Fruit fly (Drosophila melanogaster) whole organism, embryonic: ENCODE results near the gene CG31122.

Source experiments
- Atf-2 ChIP-seq: fragments of 200-800 bp; sonication (Bioruptor generic); optimal IDR thresholded peaks from 2 replicates; lab custom pipeline; 2016; ENCODE audit warnings: missing biosample characterization, missing genetic modification characterization
- B-H1 ChIP-seq: fragments of 200-800 bp; sonication (Bioruptor generic); IDR thresholded peaks from 3 replicates; pipeline ENCODE4 v1.3.6; 2022; ENCODE audit warnings: missing biosample characterization, missing genetic modification characterization
- CG10147 ChIP-seq: fragments of 200-800 bp; sonication (Bioruptor generic); optimal IDR thresholded peaks from 2 replicates; lab custom pipeline; 2019; ENCODE audit warnings: missing biosample characterization, mild to moderate bottlenecking, missing genetic modification characterization, moderate library complexity
- CG10366 ChIP-seq: fragments of 200-800 bp; sonication (Bioruptor generic); IDR thresholded peaks from 2 replicates; pipeline ENCODE4 v1.3.6; 2022; ENCODE audit warnings: missing biosample characterization, missing genetic modification characterization
- CG10565 ChIP-seq: fragments of 200-800 bp; sonication (Bioruptor generic); optimal IDR thresholded peaks from 3 replicates; lab custom pipeline; 2016; ENCODE audit warnings: missing biosample characterization, mild to moderate bottlenecking, missing genetic modification characterization
- CG10654 ChIP-seq: fragments of 200-800 bp; sonication (Bioruptor generic); optimal IDR thresholded peaks from 2 replicates; lab custom pipeline; 2016; ENCODE audit warnings: missing biosample characterization, missing genetic modification characterization
- CG10959 ChIP-seq: fragments of 200-800 bp; sonication (Bioruptor generic); IDR thresholded peaks from 2 replicates; pipeline ENCODE4 v1.3.6; 2022; ENCODE audit warnings: missing biosample characterization, missing genetic modification characterization
- CG11456 ChIP-seq: fragments of 200-800 bp; sonication (Bioruptor generic); IDR thresholded peaks from 3 replicates; pipeline ENCODE4 v1.3.6; 2022; ENCODE audit warnings: missing biosample characterization, missing genetic modification characterization
- CG12219 ChIP-seq: fragments of 200-800 bp; sonication (Bioruptor generic); optimal IDR thresholded peaks from 3 replicates; lab custom pipeline; 2018; ENCODE audit warnings: missing biosample characterization, mild to moderate bottlenecking, missing genetic modification characterization
- CG12744 ChIP-seq: fragments of 200-800 bp; sonication (Bioruptor generic); optimal IDR thresholded peaks from 2 replicates; lab custom pipeline; 2016; ENCODE audit warnings: missing biosample characterization, missing genetic modification characterization
- CG12942 ChIP-seq: fragments of 200-800 bp; sonication (Bioruptor generic); optimal IDR thresholded peaks from 3 replicates; lab custom pipeline; 2016; ENCODE audit warnings: missing biosample characterization, missing genetic modification characterization
- CG14667 ChIP-seq: fragments of 200-800 bp; sonication (Bioruptor generic); IDR thresholded peaks from 2 replicates; pipeline ENCODE4 v1.3.6; 2022; ENCODE audit warnings: missing biosample characterization, missing genetic modification characterization
- CG15269 ChIP-seq: fragments of 200-800 bp; sonication (Bioruptor generic); optimal IDR thresholded peaks from 2 replicates; lab custom pipeline; 2018; ENCODE audit warnings: missing biosample characterization, mild to moderate bottlenecking, missing genetic modification characterization, moderate library complexity
- CG1647 ChIP-seq: fragments of 200-800 bp; sonication (Bioruptor generic); optimal IDR thresholded peaks from 3 replicates; lab custom pipeline; 2016; ENCODE audit warnings: missing biosample characterization, missing genetic modification characterization
- CG16815 ChIP-seq: fragments of 200-800 bp; sonication (Bioruptor generic); optimal IDR thresholded peaks from 3 replicates; lab custom pipeline; 2017; ENCODE audit warnings: missing biosample characterization, mild to moderate bottlenecking, missing genetic modification characterization
- CG17361 ChIP-seq: fragments of 200-800 bp; sonication (Bioruptor generic); IDR thresholded peaks from 3 replicates; pipeline ENCODE4 v1.3.6; 2022; ENCODE audit warnings: missing biosample characterization, missing genetic modification characterization
- CG17912 ChIP-seq: fragments of 200-800 bp; sonication (Bioruptor generic); optimal IDR thresholded peaks from 2 replicates; lab custom pipeline; 2018; ENCODE audit warnings: missing biosample characterization, mild to moderate bottlenecking, missing genetic modification characterization
- CG2129 ChIP-seq: fragments of 200-800 bp; sonication (Bioruptor generic); IDR thresholded peaks from 2 replicates; pipeline ENCODE4 v1.3.6; 2022; ENCODE audit warnings: missing biosample characterization, missing genetic modification characterization; ENCODE audit not compliant: partially characterized antibody
- CG30403 ChIP-seq: fragments of 200-800 bp; sonication (Bioruptor generic); optimal IDR thresholded peaks from 3 replicates; lab custom pipeline; 2016; ENCODE audit warnings: missing biosample characterization, missing genetic modification characterization
- CG33213 ChIP-seq: fragments of 200-800 bp; sonication (Bioruptor generic); optimal IDR thresholded peaks from 3 replicates; lab custom pipeline; 2016; ENCODE audit warnings: missing biosample characterization, missing genetic modification characterization
- CG4360 ChIP-seq: fragments of 200-800 bp; sonication (Bioruptor generic); IDR thresholded peaks from 2 replicates; pipeline ENCODE4 v1.3.6; 2022; ENCODE audit warnings: missing biosample characterization, missing genetic modification characterization
- CG6175 ChIP-seq: fragments of 200-800 bp; sonication (Bioruptor generic); IDR thresholded peaks from 3 replicates; pipeline ENCODE4 v1.3.6; 2022; ENCODE audit warnings: missing biosample characterization, missing genetic modification characterization
- CG9876 ChIP-seq: fragments of 200-800 bp; sonication (Bioruptor generic); optimal IDR thresholded peaks from 2 replicates; lab custom pipeline; 2016; ENCODE audit warnings: missing biosample characterization, missing genetic modification characterization
- Chrac-16 ChIP-seq: fragments of 200-800 bp; sonication (Bioruptor generic); optimal IDR thresholded peaks from 3 replicates; lab custom pipeline; 2016; ENCODE audit warnings: missing biosample characterization, missing genetic modification characterization
- Deaf1 ChIP-seq: fragments of 200-800 bp; optimal IDR thresholded peaks from 3 replicates; lab custom pipeline; 2019; ENCODE audit warnings: missing biosample characterization, mild to moderate bottlenecking, missing genetic modification characterization, moderate library complexity
- Dek ChIP-seq: fragments of 200-800 bp; sonication (Bioruptor generic); optimal IDR thresholded peaks from 3 replicates; lab custom pipeline; 2019; ENCODE audit warnings: missing biosample characterization, mild to moderate bottlenecking, missing genetic modification characterization, moderate library complexity
- Dp ChIP-seq: fragments of 200-800 bp; sonication (Bioruptor generic); optimal IDR thresholded peaks from 2 replicates; lab custom pipeline; 2018; ENCODE audit warnings: missing biosample characterization, mild to moderate bottlenecking, missing genetic modification characterization, moderate library complexity
- Dref ChIP-seq: fragments of 200-800 bp; sonication (Bioruptor generic); IDR thresholded peaks from 2 replicates; pipeline ENCODE4 v1.3.6; 2022; ENCODE audit warnings: missing biosample characterization, missing genetic modification characterization
- HLH3B ChIP-seq: fragments of 200-800 bp; sonication (Bioruptor generic); IDR thresholded peaks from 2 replicates; pipeline ENCODE4 v1.3.6; 2022; ENCODE audit warnings: missing biosample characterization, missing genetic modification characterization
- Hr51 ChIP-seq, 2 experiments: fragments of 200-800 bp; sonication (Bioruptor generic); optimal IDR thresholded peaks; 2 replicates in 1 of 2; 3 replicates in 1 of 2; lab custom pipeline; 2016 to 2018; ENCODE audit warnings: missing biosample characterization in 2 of 2, missing genetic modification characterization in 2 of 2, mild to moderate bottlenecking in 1 of 2, moderate library complexity in 1 of 2
- MBD-R2 ChIP-seq: fragments of 200-800 bp; sonication (Bioruptor generic); IDR thresholded peaks from 2 replicates; pipeline ENCODE4 v1.3.6; 2022; ENCODE audit warnings: missing biosample characterization, missing genetic modification characterization
- Myb ChIP-seq: fragments of 200-800 bp; sonication (Bioruptor generic); optimal IDR thresholded peaks from 2 replicates; lab custom pipeline; 2016; ENCODE audit warnings: missing biosample characterization, missing genetic modification characterization
- NFAT ChIP-seq: fragments of 200-800 bp; sonication (Bioruptor generic); IDR thresholded peaks from 2 replicates; pipeline ENCODE4 v1.3.6; 2022; ENCODE audit warnings: missing biosample characterization, missing genetic modification characterization
- Neu2 ChIP-seq: fragments of 200-800 bp; sonication (Bioruptor generic); optimal IDR thresholded peaks from 3 replicates; lab custom pipeline; 2016; ENCODE audit warnings: missing biosample characterization, missing genetic modification characterization, borderline replicate concordance
- NfI ChIP-seq: fragments of 200-800 bp; sonication (Bioruptor generic); optimal IDR thresholded peaks from 3 replicates; lab custom pipeline; 2018; ENCODE audit warnings: missing biosample characterization, mild to moderate bottlenecking, missing genetic modification characterization, moderate library complexity
- Xbp1 ChIP-seq: fragments of 200-800 bp; sonication (Bioruptor generic); optimal IDR thresholded peaks from 3 replicates; lab custom pipeline; 2016; ENCODE audit warnings: missing biosample characterization, mild to moderate bottlenecking, missing genetic modification characterization
- bbx ChIP-seq: fragments of 200-800 bp; sonication (Bioruptor generic); IDR thresholded peaks from 2 replicates; pipeline ENCODE4 v1.3.6; 2022; ENCODE audit warnings: missing biosample characterization, missing genetic modification characterization; ENCODE audit not compliant: partially characterized antibody
- cas ChIP-seq: fragments of 200-800 bp; sonication (Bioruptor generic); IDR thresholded peaks from 2 replicates; pipeline ENCODE4 v1.3.6; 2022; ENCODE audit warnings: missing biosample characterization, missing genetic modification characterization
- croc ChIP-seq: fragments of 200-800 bp; sonication (Bioruptor generic); conservative IDR thresholded peaks from 3 replicates; pipeline ENCODE4 v1.3.6; 2022; ENCODE audit warnings: missing biosample characterization, missing genetic modification characterization
- dmrt99B ChIP-seq: fragments of 200-800 bp; sonication (Bioruptor generic); optimal IDR thresholded peaks from 2 replicates; lab custom pipeline; 2018; ENCODE audit warnings: missing biosample characterization, mild to moderate bottlenecking, missing genetic modification characterization, moderate library complexity
- mld ChIP-seq: fragments of 200-800 bp; sonication (Bioruptor generic); IDR thresholded peaks from 3 replicates; pipeline ENCODE4 v1.3.6; 2022; ENCODE audit warnings: missing biosample characterization, missing genetic modification characterization; ENCODE audit not compliant: partially characterized antibody
- nau ChIP-seq: fragments of 200-800 bp; sonication (Bioruptor generic); optimal IDR thresholded peaks from 3 replicates; lab custom pipeline; 2017; ENCODE audit warnings: missing biosample characterization, mild to moderate bottlenecking, missing genetic modification characterization, missing genetic modification reagents
- onecut ChIP-seq: fragments of 200-800 bp; sonication (Bioruptor generic); IDR thresholded peaks from 2 replicates; pipeline ENCODE4 v1.3.6; 2022; ENCODE audit warnings: missing biosample characterization, missing genetic modification characterization
- psq ChIP-seq: fragments of 200-800 bp; sonication (Bioruptor generic); optimal IDR thresholded peaks from 2 replicates; lab custom pipeline; 2017; ENCODE audit warnings: missing biosample characterization, missing genetic modification characterization
- pzg ChIP-seq: fragments of 200-800 bp; sonication (Bioruptor generic); optimal IDR thresholded peaks from 3 replicates; lab custom pipeline; 2018; ENCODE audit warnings: missing biosample characterization, mild to moderate bottlenecking, missing genetic modification characterization, moderate library complexity
- ranshi ChIP-seq: fragments of 200-800 bp; sonication (Bioruptor generic); IDR thresholded peaks from 2 replicates; pipeline ENCODE4 v1.3.6; 2022; ENCODE audit warnings: missing biosample characterization, missing genetic modification characterization
- sob ChIP-seq: fragments of 200-800 bp; sonication (Bioruptor generic); IDR thresholded peaks from 2 replicates; pipeline ENCODE4 v1.3.6; 2022; ENCODE audit warnings: missing biosample characterization, missing genetic modification characterization
- stwl ChIP-seq: fragments of 200-800 bp; sonication (Bioruptor generic); optimal IDR thresholded peaks from 3 replicates; lab custom pipeline; 2018; ENCODE audit warnings: missing biosample characterization, mild to moderate bottlenecking, missing genetic modification characterization, moderate library complexity
- tll ChIP-seq, 2 experiments: fragments of 200-800 bp in 1 of 2; fragments of >200 bp in 1 of 2; sonication (Bioruptor generic) in 1 of 2; optimal IDR thresholded peaks; 2 replicates each; lab custom pipeline; 2017 to 2019; ENCODE audit warnings: missing biosample characterization in 2 of 2, missing genetic modification characterization in 2 of 2, mild to moderate bottlenecking in 1 of 2, moderate library complexity in 1 of 2
- tx ChIP-seq: fragments of 200-800 bp; sonication (Bioruptor generic); optimal IDR thresholded peaks from 2 replicates; lab custom pipeline; 2016; ENCODE audit warnings: missing biosample characterization, missing genetic modification characterization
- vfl ChIP-seq: fragments of 200-800 bp; sonication (Bioruptor generic); optimal IDR thresholded peaks from 2 replicates; lab custom pipeline; 2016; ENCODE audit warnings: missing biosample characterization, missing genetic modification characterization
- zen2 ChIP-seq: fragments of 200-800 bp; sonication (Bioruptor generic); IDR thresholded peaks from 3 replicates; pipeline ENCODE4 v1.3.6; 2022; ENCODE audit warnings: missing biosample characterization, missing genetic modification characterization; ENCODE audit not compliant: partially characterized antibody

The CG31122 gene

dm6 chr3R:18385593-18385992, 27.1 kb downstream of the CG31122 start, which contains the start of gene cona:
TSS of gene cona (plus strand) at chr3R:18385828.
- TF ChIP-seq nau (GFP tag; lab: Kevin White, UChicago) (no peak), Chrac-16 (GFP tag; lab: Kevin White, UChicago) (no peak), dmrt99B (tag; lab: Kevin White, UChicago) (no peak), CG30403 (GFP tag; lab: Kevin White, UChicago) (no peak), bbx (no peak), CG12942 (GFP tag; lab: Kevin White, UChicago) (no peak), zen2 (GFP tag; lab: Robert Waterston, UW) (no peak), B-H1 (no peak), stwl (peak; percentile 61), cas (no peak), Dek (tag; lab: Kevin White, UChicago) (no peak), Myb (peak; percentile 13), CG16815 (no peak), Atf-2 (no peak), Dref (GFP tag; lab: Robert Waterston, UW) (peak; percentile 55), CG10654 (GFP tag; lab: Kevin White, UChicago) (no peak), Xbp1 (GFP tag; lab: Kevin White, UChicago) (no peak), CG6175 (GFP tag; lab: Robert Waterston, UW) (no peak), vfl (no peak), tll (GFP tag; optimal IDR thresholded peaks at IDR 0.05; lab: Kevin White, UChicago) (no peak), CG14667 (GFP tag; lab: Robert Waterston, UW) (no peak), pzg (GFP tag; lab: Kevin White, UChicago) (peak; percentile 42), CG10147 (GFP tag; lab: Kevin White, UChicago) (no peak), CG12219 (GFP tag; lab: Kevin White, UChicago) (no peak), CG33213 (no peak), sob (GFP tag; lab: Robert Waterston, UW) (0 out of 2 replicates have a peak, but pooled peaks have one; percentile 24), CG10366 (GFP tag; lab: Robert Waterston, UW) (no peak), ranshi (GFP tag; lab: Robert Waterston, UW) (no peak), HLH3B (GFP tag; lab: Robert Waterston, UW) (no peak), tx (no peak), Deaf1 (tag; lab: Kevin White, UChicago) (no peak), CG4360 (GFP tag; lab: Robert Waterston, UW) (no peak), Neu2 (no peak), Dp (GFP tag; lab: Kevin White, UChicago) (peak; percentile 84), CG17361 (no peak), onecut (GFP tag; lab: Robert Waterston, UW) (no peak), CG17912 (GFP tag; lab: Kevin White, UChicago) (no peak), CG12744 (no peak), Hr51 (GFP tag; optimal IDR thresholded peaks at IDR 0.05; lab: Kevin White, UChicago) (no peak), CG10565 (GFP tag; lab: Kevin White, UChicago) (no peak), MBD-R2 (0 out of 2 replicates have a peak, but pooled peaks have one; percentile 33), CG11456 (GFP tag; lab: Robert Waterston, UW) (no peak), mld (no peak), psq (GFP tag; lab: Kevin White, UChicago) (no peak), CG2129 (GFP tag; lab: Robert Waterston, UW) (no peak), CG15269 (tag; lab: Kevin White, UChicago) (no peak), CG1647 (GFP tag; lab: Kevin White, UChicago) (no peak), CG10959 (no peak), CG9876 (GFP tag; lab: Kevin White, UChicago) (no peak), croc (GFP tag; lab: Robert Waterston, UW) (no peak), NfI (GFP tag; lab: Kevin White, UChicago) (peak; percentile 9), NFAT (GFP tag; lab: Robert Waterston, UW) (no peak)
